Fruit fly (Drosophila melanogaster): ENCODE measurements around the gene CG33912.

The CG33912 gene

dm6 chr3L:20784812-20785671, 29.6 kb upstream of the CG33912 start (continued):
- TF ChIP-seq CG12104 (GFP tag; optimal IDR thresholded peaks at IDR 0.05) (peak; percentile 41), Chrac-16 (GFP tag; optimal IDR thresholded peaks at IDR 0.05) (peak; percentile 4), dmrt11E (tag; optimal IDR thresholded peaks at IDR 0.05) (peak; percentile 44), CG9817 (tag; optimal IDR thresholded peaks at IDR 0.05) (no peak), CG8478 (optimal IDR thresholded peaks at IDR 0.05) (no peak), zf30C (GFP tag; optimal IDR thresholded peaks at IDR 0.05) (no peak), pfk (GFP tag; optimal IDR thresholded peaks at IDR 0.05) (peak; percentile 45), gfzf (GFP tag; optimal IDR thresholded peaks at IDR 0.05) (no peak), kah (GFP tag; optimal IDR thresholded peaks at IDR 0.05) (peak; percentile 70), ems (GFP tag; optimal IDR thresholded peaks at IDR 0.05) (peak; percentile 19), CG6791 (GFP tag; IDR thresholded peaks at IDR 0.05; ENCODE audit: partially characterized antibody) (peak; percentile 41; the same call in 1 of the 3 replicates), CG17186 (GFP tag; optimal IDR thresholded peaks at IDR 0.05) (peak; percentile 26), CG18619 (GFP tag; optimal IDR thresholded peaks at IDR 0.05) (peak; percentile 41), CG4707 (GFP tag; optimal IDR thresholded peaks at IDR 0.05) (no peak), unpg (GFP tag; optimal IDR thresholded peaks at IDR 0.05) (peak; percentile 8), Jarid2 (GFP tag; optimal IDR thresholded peaks at IDR 0.05) (peak; percentile 85), lov (optimal IDR thresholded peaks at IDR 0.05) (no peak), lov (GFP tag; IDR thresholded peaks at IDR 0.05) (no peak), CG4424 (GFP tag; optimal IDR thresholded peaks at IDR 0.05) (peak; percentile 16), CG17612 (GFP tag; IDR thresholded peaks at IDR 0.05) (no peak), trh (GFP tag; optimal IDR thresholded peaks at IDR 0.05) (no peak), Adf1 (GFP tag; IDR thresholded peaks at IDR 0.05) (peak; percentile 16; the same call in 1 of the 2 replicates), nau (GFP tag; optimal IDR thresholded peaks at IDR 0.05) (no peak), kay (GFP tag; optimal IDR thresholded peaks at IDR 0.05) (peak; percentile 62), CG12236 (GFP tag; optimal IDR thresholded peaks at IDR 0.05) (no peak), CG34224 (GFP tag; IDR thresholded peaks at IDR 0.05; ENCODE audit: partially characterized antibody) (peak; percentile 69), Vsx1 (GFP tag; optimal IDR thresholded peaks at IDR 0.05) (peak; percentile 13), PHDP (tag; optimal IDR thresholded peaks at IDR 0.05) (peak; percentile 10), CG3847 (GFP tag; IDR thresholded peaks at IDR 0.05) (no peak), jumu (GFP tag; optimal IDR thresholded peaks at IDR 0.05) (no peak), eve (GFP tag; optimal IDR thresholded peaks at IDR 0.05) (no peak), Dbx (GFP tag; IDR thresholded peaks at IDR 0.05) (peak; percentile 69; the same call in 2 of the 3 replicates), sim (GFP tag; IDR thresholded peaks at IDR 0.05) (no peak), CG16779 (GFP tag; IDR thresholded peaks at IDR 0.05) (no peak), Sox102F (GFP tag; optimal IDR thresholded peaks at IDR 0.05) (no peak), vnd (GFP tag; IDR thresholded peaks at IDR 0.05; ENCODE audit: partially characterized antibody) (0 out of 3 replicates have a peak, but pooled peaks have one; percentile 31), CG4328 (GFP tag; optimal IDR thresholded peaks at IDR 0.05) (no peak), cas (GFP tag; IDR thresholded peaks at IDR 0.05) (no peak), cwo (GFP tag; optimal IDR thresholded peaks at IDR 0.05) (no peak), CG3163 (GFP tag; optimal IDR thresholded peaks at IDR 0.05) (no peak), ac (GFP tag; optimal IDR thresholded peaks at IDR 0.05) (no peak), chn (GFP tag; optimal IDR thresholded peaks at IDR 0.05) (no peak), Oaz (GFP tag; IDR thresholded peaks at IDR 0.05) (no peak), CG6765 (GFP tag; optimal IDR thresholded peaks at IDR 0.05) (no peak), CG16815 (GFP tag; optimal IDR thresholded peaks at IDR 0.05) (no peak), amos (GFP tag; IDR thresholded peaks at IDR 0.05; ENCODE audit: partially characterized antibody) (peak; percentile 34; the same call in 1 of the 2 replicates), NFAT (GFP tag; IDR thresholded peaks at IDR 0.05) (0 out of 2 replicates have a peak, but pooled peaks have one; percentile 36), chif (GFP tag; optimal IDR thresholded peaks at IDR 0.05) (no peak), zfh2 (GFP tag; optimal IDR thresholded peaks at IDR 0.05) (no peak)

Data from whole organism, embryonic.